Fruit fly (Drosophila melanogaster): ENCODE data around the gene TpnC73F.

Gene TpnC73F

dm6 chr3L:17015663-17016575 is 29.9 kb upstream of the TpnC73F start, which contains the start of the genes CG6664 and CG7728 (continued):
- TF ChIP-seq CG42726 (GFP tag; IDR thresholded peaks at IDR 0.05; ENCODE audit: partially characterized antibody) (0 out of 2 replicates have a peak, but pooled peaks have one; percentile 47), lola (GFP tag; optimal IDR thresholded peaks at IDR 0.05) (peak in 1 of 3 experiments; percentile 66), CG17361 (GFP tag; IDR thresholded peaks at IDR 0.05) (peak; percentile 78), Antp (GFP tag; optimal IDR thresholded peaks at IDR 0.05) (peak; percentile 8), CG7556 (GFP tag; optimal IDR thresholded peaks at IDR 0.05) (peak; percentile 55), esg (GFP tag; conservative IDR thresholded peaks at IDR 0.05) (peak; percentile 25), Ets65A (GFP tag) (peak; percentile 95), E2f1 (GFP tag; IDR thresholded peaks at IDR 0.05) (peak; percentile 31; the same call in 1 of the 2 replicates), Scr (GFP tag; IDR thresholded peaks at IDR 0.05; ENCODE audit: partially characterized antibody) (peak; percentile 64), chif (GFP tag; optimal IDR thresholded peaks at IDR 0.05) (peak; percentile 35 to 51), Xbp1 (GFP tag; optimal IDR thresholded peaks at IDR 0.05) (peak; percentile 60), CG33213 (GFP tag; optimal IDR thresholded peaks at IDR 0.05) (peak; percentile 32), B-H2 (GFP tag; optimal IDR thresholded peaks at IDR 0.05) (no peak), CG8359 (GFP tag; optimal IDR thresholded peaks at IDR 0.05; ENCODE audit: borderline replicate concordance) (no peak), CG6813 (GFP tag; optimal IDR thresholded peaks at IDR 0.05) (no peak), CG3163 (GFP tag; optimal IDR thresholded peaks at IDR 0.05) (peak; percentile 29), H15 (GFP tag; IDR thresholded peaks at IDR 0.05) (peak; percentile 30; the same call in 1 of the 3 replicates), Six4 (GFP tag; optimal IDR thresholded peaks at IDR 0.05) (peak; percentile 19), CG9797 (GFP tag; optimal IDR thresholded peaks at IDR 0.05) (peak; percentile 64), unc-4 (GFP tag; IDR thresholded peaks at IDR 0.05; ENCODE audit: partially characterized antibody) (peak; percentile 53; the same call in 1 of the 2 replicates), sna (GFP tag; IDR thresholded peaks at IDR 0.05; ENCODE audit: partially characterized antibody) (peak; percentile 36; the same call in 1 of the 2 replicates), sug (tag; optimal IDR thresholded peaks at IDR 0.05) (peak; percentile 60), Bgb (GFP tag; IDR thresholded peaks at IDR 0.05; ENCODE audit: partially characterized antibody) (peak; percentile 62; the same call in 1 of the 2 replicates), odd (GFP tag; optimal IDR thresholded peaks at IDR 0.05) (no peak), al (GFP tag; IDR thresholded peaks at IDR 0.05) (peak; percentile 52), CG8765 (GFP tag; IDR thresholded peaks at IDR 0.05) (0 out of 2 replicates have a peak, but pooled peaks have one; percentile 35), Camta (GFP tag; optimal IDR thresholded peaks at IDR 0.05) (peak; percentile 13), CG2116 (GFP tag; optimal IDR thresholded peaks at IDR 0.05) (peak; percentile 42), Oli (tag; optimal IDR thresholded peaks at IDR 0.05) (peak; percentile 34), CG15269 (tag; optimal IDR thresholded peaks at IDR 0.05) (no peak), CG6272 (GFP tag; IDR thresholded peaks at IDR 0.05) (peak; percentile 44), grau (tag; optimal IDR thresholded peaks at IDR 0.05) (peak; percentile 49), Doc3 (GFP tag; IDR thresholded peaks at IDR 0.05; ENCODE audit: partially characterized antibody) (peak; percentile 48; the same call in 1 of the 3 replicates), CG2199 (GFP tag; IDR thresholded peaks at IDR 0.05) (no peak), Atf3 (GFP tag; optimal IDR thresholded peaks at IDR 0.05) (peak; percentile 19), CG7928 (GFP tag; optimal IDR thresholded peaks at IDR 0.05) (peak; percentile 91), ERR (GFP tag; optimal IDR thresholded peaks at IDR 0.05) (no peak), CG10366 (GFP tag; IDR thresholded peaks at IDR 0.05) (peak; percentile 52), CG12659 (GFP tag; optimal IDR thresholded peaks at IDR 0.05) (peak; percentile 63), fd3F (GFP tag; optimal IDR thresholded peaks at IDR 0.05) (peak; percentile 6), az2 (GFP tag; optimal IDR thresholded peaks at IDR 0.05) (no peak), CG9215 (GFP tag; IDR thresholded peaks at IDR 0.05) (peak; percentile 46), CG14014 (GFP tag; IDR thresholded peaks at IDR 0.05) (peak; percentile 25), CG16863 (GFP tag; optimal IDR thresholded peaks at IDR 0.05) (peak; percentile 20), CG15073 (GFP tag; optimal IDR thresholded peaks at IDR 0.05) (no peak), NfI (GFP tag; optimal IDR thresholded peaks at IDR 0.05) (peak; percentile 38), CG2712 (tag; optimal IDR thresholded peaks at IDR 0.05) (peak; percentile 51)
